Worm (Caenorhabditis elegans): ENCODE results near the gene haf-3.

DNA sequence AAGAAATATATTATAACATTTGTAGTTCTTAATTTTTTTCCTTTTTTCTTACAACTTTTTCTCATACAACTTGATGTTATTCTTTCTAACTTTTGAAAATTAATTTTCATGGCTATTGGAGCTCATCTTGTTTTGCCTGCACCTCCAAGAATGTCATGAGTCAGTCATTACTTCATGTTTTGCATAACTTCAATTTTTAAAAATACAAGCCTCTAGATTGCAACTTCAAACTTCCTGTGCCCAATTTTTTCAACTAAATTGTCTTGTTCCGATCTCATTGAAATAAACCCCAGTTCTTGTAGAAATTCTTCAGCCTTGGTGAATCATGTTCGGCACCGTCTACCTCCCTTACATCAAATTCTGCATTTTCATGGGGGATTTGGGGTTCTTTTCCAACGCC is 7.5 kb downstream of the haf-3 start, which contains the start of gene str-9:
- TF ChIP-seq lin-13 (GFP tag; optimal IDR thresholded peaks at IDR 0.05) (no peak), unc-130 (GFP tag; optimal IDR thresholded peaks at IDR 0.05) (no peak), dpl-1 (GFP tag; optimal IDR thresholded peaks at IDR 0.05) (no peak), nhr-76 (tag; optimal IDR thresholded peaks at IDR 0.05) (no peak)

Measured in whole organism, L4 larva.